Fruit fly (Drosophila melanogaster): Measurements from ENCODE around the gene CG17650.
A peak's percentile ranks its signal among the peaks of the same experiment; 100 is the strongest.

CG17650 gene

DNA sequence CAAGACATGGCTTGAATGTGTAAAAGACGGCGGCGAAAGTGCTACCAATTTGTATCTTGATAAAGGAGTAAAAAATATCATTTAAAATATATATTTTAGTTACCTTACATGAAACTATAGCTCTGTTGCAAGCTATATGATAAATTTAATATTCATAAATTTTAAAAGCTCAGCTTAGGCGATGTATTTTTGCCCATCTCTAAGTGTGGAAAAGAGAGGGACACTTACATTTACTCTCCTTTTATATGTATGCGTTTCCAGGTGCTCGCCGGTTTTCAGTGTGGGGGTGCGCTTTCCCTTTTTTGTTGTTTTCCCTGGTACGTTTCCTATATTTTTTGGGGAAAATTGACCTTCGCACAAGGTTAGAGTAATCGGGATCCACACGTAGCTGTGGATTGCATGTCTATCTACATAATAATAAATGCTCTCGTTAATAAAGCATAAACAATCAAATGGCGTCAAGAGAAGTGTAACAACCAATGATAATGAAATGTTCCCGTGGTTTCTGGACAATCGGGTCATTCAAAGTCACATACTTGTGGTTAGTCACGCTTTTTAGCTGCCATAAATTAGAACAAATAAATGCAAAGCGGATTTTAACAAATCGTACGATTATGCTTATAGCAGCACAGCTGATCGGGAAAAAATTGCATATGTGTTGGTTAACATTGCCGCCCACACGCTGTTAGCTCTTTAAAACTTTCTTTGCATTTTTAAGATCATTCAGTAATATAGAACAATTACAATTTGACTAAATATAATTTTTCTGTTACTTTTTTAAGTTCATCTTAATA lies 30.9 kb downstream of the CG17650 start:
- peak; percentile 100 for TF ChIP-seq CG11617 (GFP tag; optimal IDR thresholded peaks at IDR 0.05)
- TF ChIP-seq tj (GFP tag; optimal IDR thresholded peaks at IDR 0.05) = peak; percentile 95
- TF ChIP-seq kay (GFP tag; ENCODE audit: borderline replicate concordance) = peak; percentile 99
- TF ChIP-seq cic (GFP tag; optimal IDR thresholded peaks at IDR 0.05) = peak; percentile 97
- TF ChIP-seq Mnt (GFP tag; optimal IDR thresholded peaks at IDR 0.05) = peak; percentile 97
- TF ChIP-seq CG5204 (GFP tag; optimal IDR thresholded peaks at IDR 0.05) = peak; percentile 99
- TF ChIP-seq Clk (GFP tag; optimal IDR thresholded peaks at IDR 0.05) = peak; percentile 98
- TF ChIP-seq CG33017 (tag; optimal IDR thresholded peaks at IDR 0.05) = peak; percentile 99
- TF ChIP-seq pad (GFP tag; optimal IDR thresholded peaks at IDR 0.05) = peak; percentile 45
- peak; percentile 98 for TF ChIP-seq toe (GFP tag; optimal IDR thresholded peaks at IDR 0.05)
- TF ChIP-seq cnc (optimal IDR thresholded peaks at IDR 0.05) = no peak
- peak; percentile 94 for TF ChIP-seq CG1620 (GFP tag; optimal IDR thresholded peaks at IDR 0.05)
- TF ChIP-seq Crg-1 (GFP tag; optimal IDR thresholded peaks at IDR 0.05) = peak; percentile 98
- peak; percentile 99 for TF ChIP-seq CG7045 (GFP tag; optimal IDR thresholded peaks at IDR 0.05)
- peak; percentile 99 for TF ChIP-seq CG7101 (tag; optimal IDR thresholded peaks at IDR 0.05)
- TF ChIP-seq CG12768 (GFP tag; optimal IDR thresholded peaks at IDR 0.05) = peak; percentile 99
- TF ChIP-seq bab1 (GFP tag; optimal IDR thresholded peaks at IDR 0.05) = peak; percentile 99
- TF ChIP-seq ovo (GFP tag; optimal IDR thresholded peaks at IDR 0.05) = peak; percentile 99
- TF ChIP-seq Hr96 (GFP tag; optimal IDR thresholded peaks at IDR 0.05) = peak; percentile 96
- peak; percentile 90 for TF ChIP-seq CG14711 (tag; optimal IDR thresholded peaks at IDR 0.05)

DNA sequence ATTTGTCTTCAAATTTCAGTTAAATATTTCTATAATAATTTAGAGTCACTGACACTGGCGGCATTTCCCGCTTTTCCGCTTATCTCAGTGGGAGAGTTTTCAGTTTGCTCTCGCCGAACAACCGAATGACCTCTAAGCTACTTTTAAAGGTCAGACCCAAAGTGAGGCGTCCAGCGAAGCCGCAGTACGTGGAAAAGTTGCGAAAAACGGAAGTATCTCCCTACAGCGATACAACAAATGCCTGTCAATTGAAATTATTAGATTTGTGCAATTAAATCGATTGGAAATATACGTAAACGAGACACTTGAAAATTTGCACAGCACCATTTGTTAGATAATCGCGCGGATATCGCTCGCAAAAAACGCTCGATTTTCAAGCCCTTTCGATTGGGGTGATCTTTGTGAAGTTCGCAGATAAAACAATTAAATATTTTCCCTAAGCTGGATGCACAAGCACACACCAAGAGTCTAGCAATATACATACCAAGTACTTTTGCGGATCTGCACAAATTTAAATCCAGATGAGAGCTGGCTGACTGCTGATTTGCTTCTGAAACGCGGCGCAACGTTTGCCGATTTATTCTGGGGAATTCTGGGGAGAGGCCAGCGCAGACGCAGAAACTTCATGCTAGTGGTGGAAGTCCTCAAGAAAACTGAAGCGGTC lies 31.6 kb downstream of the CG17650 start:
- TF ChIP-seq pad (GFP tag; optimal IDR thresholded peaks at IDR 0.05) (peak; percentile 94), cnc (optimal IDR thresholded peaks at IDR 0.05) (no peak)

dm6 chr2L:1724592-1724940 lies 34.3 kb downstream of the CG17650 start:
- TF ChIP-seq CG1620 (GFP tag; optimal IDR thresholded peaks at IDR 0.05) (no peak), kay (GFP tag; ENCODE audit: borderline replicate concordance) (peak; percentile 93)

DNA sequence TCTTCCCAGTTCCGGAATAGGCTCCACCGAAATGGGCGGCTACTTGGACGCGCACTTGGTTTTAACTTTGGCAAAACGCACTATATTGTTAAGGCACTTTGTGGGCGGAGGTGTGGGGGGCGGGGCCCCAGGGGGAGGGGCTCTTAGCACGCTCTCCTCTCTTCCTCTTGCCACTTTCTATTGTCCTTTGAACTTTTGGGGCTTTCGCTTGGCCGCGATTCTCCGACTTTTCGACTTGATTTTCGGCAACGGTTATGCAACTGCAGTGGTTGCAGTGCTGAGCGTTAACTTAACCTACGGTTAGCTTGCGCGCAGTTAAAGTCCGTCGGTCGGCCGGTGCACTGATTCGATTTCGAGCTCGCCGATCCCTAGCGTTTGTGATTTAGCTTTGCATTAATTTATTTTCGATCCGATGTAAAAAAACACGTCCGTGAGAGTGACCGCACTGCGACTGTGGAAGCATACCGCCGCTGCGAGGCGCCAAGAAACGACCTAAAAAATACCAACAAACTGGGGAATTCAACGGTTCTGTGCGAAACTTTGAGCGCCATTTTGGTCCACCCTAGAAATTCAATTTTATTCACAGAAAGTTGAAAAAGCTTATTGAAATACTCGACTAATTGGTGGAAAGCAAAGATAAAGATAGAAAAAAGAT lies 34.8 kb downstream of the CG17650 start, which contains the start of gene Rim2:
Rim2 (minus strand) TSS at position 452 of the 655 bp plus-strand sequence.
- no peak for TF ChIP-seq ovo (GFP tag; optimal IDR thresholded peaks at IDR 0.05)
- TF ChIP-seq pad (GFP tag; optimal IDR thresholded peaks at IDR 0.05) = peak; percentile 42
- TF ChIP-seq CG33017 (tag; optimal IDR thresholded peaks at IDR 0.05) = peak; percentile 29
- peak; percentile 60 for TF ChIP-seq bab1 (GFP tag; optimal IDR thresholded peaks at IDR 0.05)
- TF ChIP-seq cnc (optimal IDR thresholded peaks at IDR 0.05) = no peak
- TF ChIP-seq CG7045 (GFP tag; optimal IDR thresholded peaks at IDR 0.05) = no peak
- TF ChIP-seq CG5204 (GFP tag; optimal IDR thresholded peaks at IDR 0.05) = no peak
- peak; percentile 60 for TF ChIP-seq Mnt (GFP tag; optimal IDR thresholded peaks at IDR 0.05)
- peak; percentile 45 for TF ChIP-seq CG1620 (GFP tag; optimal IDR thresholded peaks at IDR 0.05)
- TF ChIP-seq Crg-1 (GFP tag; optimal IDR thresholded peaks at IDR 0.05) = peak; percentile 2
- TF ChIP-seq toe (GFP tag; optimal IDR thresholded peaks at IDR 0.05) = no peak
- TF ChIP-seq kay (GFP tag; ENCODE audit: borderline replicate concordance) = no peak
- TF ChIP-seq CG11617 (GFP tag; optimal IDR thresholded peaks at IDR 0.05) = peak; percentile 46
- TF ChIP-seq CG7101 (tag; optimal IDR thresholded peaks at IDR 0.05) = peak; percentile 93
- no peak for TF ChIP-seq CG14711 (tag; optimal IDR thresholded peaks at IDR 0.05)
- peak; percentile 24 for TF ChIP-seq CG12768 (GFP tag; optimal IDR thresholded peaks at IDR 0.05)
- TF ChIP-seq cic (GFP tag; optimal IDR thresholded peaks at IDR 0.05) = peak; percentile 76
- no peak for TF ChIP-seq Hr96 (GFP tag; optimal IDR thresholded peaks at IDR 0.05)
- TF ChIP-seq tj (GFP tag; optimal IDR thresholded peaks at IDR 0.05) = no peak
- no peak for TF ChIP-seq Clk (GFP tag; optimal IDR thresholded peaks at IDR 0.05)

- TF ChIP-seq CG1620 (GFP tag; optimal IDR thresholded peaks at IDR 0.05) (no peak), Hr96 (GFP tag; optimal IDR thresholded peaks at IDR 0.05) (peak; percentile 22), CG33017 (tag; optimal IDR thresholded peaks at IDR 0.05) (peak; percentile 20), CG7045 (GFP tag; optimal IDR thresholded peaks at IDR 0.05) (peak; percentile 18), CG5204 (GFP tag; optimal IDR thresholded peaks at IDR 0.05) (no peak)
These were observed 35.6 kb downstream of the CG17650 start for dm6 chr2L:1723135-1723936.

dm6 chr2L:1722260-1722659 lies 36.6 kb downstream of the CG17650 start:
- peak; percentile 29 for TF ChIP-seq cic (GFP tag; optimal IDR thresholded peaks at IDR 0.05)
- peak; percentile 10 for TF ChIP-seq Mnt (GFP tag; optimal IDR thresholded peaks at IDR 0.05)
- no peak for TF ChIP-seq CG14711 (tag; optimal IDR thresholded peaks at IDR 0.05)
